Worm (Caenorhabditis elegans) whole organism, early embryonic: ENCODE measurements around the gene C53A5.17.

Experiments used
- B0310.2 ChIP-seq: sonication (generic microtip); optimal IDR thresholded peaks from 2 replicates; lab custom pipeline; 2016; ENCODE audit warnings: mild to moderate bottlenecking, missing genetic modification characterization, missing compliant biosample characterization
- F13C5.2 ChIP-seq: sonication (generic microtip); optimal IDR thresholded peaks from 2 replicates; lab custom pipeline; 2017; ENCODE audit warnings: mild to moderate bottlenecking, missing genetic modification characterization, inconsistent platforms, missing compliant biosample characterization
- aly-1 ChIP-seq: sonication (generic microtip); optimal IDR thresholded peaks from 2 replicates; lab custom pipeline; 2016; ENCODE audit warnings: missing genetic modification characterization, missing compliant biosample characterization
- ama-1 ChIP-seq: fragments of 150-350 bp; optimal IDR thresholded peaks from 2 replicates; lab custom pipeline; 2014
- ceh-13 ChIP-seq: fragments of 200-800 bp; sonication (Bioruptor generic); optimal IDR thresholded peaks from 2 replicates; lab custom pipeline; 2018; ENCODE audit warnings: mild to moderate bottlenecking, missing genetic modification characterization, missing compliant biosample characterization
- ceh-36 ChIP-seq: sonication (generic microtip); optimal IDR thresholded peaks from 2 replicates; lab custom pipeline; 2016; ENCODE audit warnings: missing genetic modification characterization, inconsistent platforms, missing compliant biosample characterization
- ets-7 ChIP-seq: sonication (generic microtip); optimal IDR thresholded peaks from 2 replicates; lab custom pipeline; 2016; ENCODE audit warnings: missing genotype, missing genetic modification characterization, missing compliant biosample characterization
- flt-1 ChIP-seq: fragments of 200-800 bp; sonication (Bioruptor generic); IDR thresholded peaks from 2 replicates; pipeline ENCODE4 v1.3.6; 2022; ENCODE audit warnings: missing genetic modification characterization, missing compliant biosample characterization
- hmbx-1 ChIP-seq: sonication (generic microtip); optimal IDR thresholded peaks from 2 replicates; lab custom pipeline; 2016; ENCODE audit warnings: mild to moderate bottlenecking, missing genetic modification characterization, missing compliant biosample characterization
- hmg-4 ChIP-seq: fragments of 200-800 bp; sonication (Bioruptor generic); optimal IDR thresholded peaks from 2 replicates; lab custom pipeline; 2018; ENCODE audit warnings: mild to moderate bottlenecking, missing genetic modification characterization, missing compliant biosample characterization
- hnd-1 ChIP-seq: sonication (generic microtip); optimal IDR thresholded peaks from 2 replicates; lab custom pipeline; 2016; ENCODE audit warnings: missing genetic modification characterization, missing compliant biosample characterization
- pes-1 ChIP-seq: fragments of 200-800 bp; sonication (Bioruptor generic); IDR thresholded peaks from 2 replicates; pipeline ENCODE4 v1.3.6; 2022; ENCODE audit warnings: missing genetic modification reagents, missing genetic modification characterization, missing compliant biosample characterization
- scrt-1 ChIP-seq: fragments of 200-800 bp; sonication (Bioruptor generic); IDR thresholded peaks from 2 replicates; pipeline ENCODE4 v1.3.6; 2022; ENCODE audit warnings: missing genetic modification characterization, missing compliant biosample characterization
- sea-1 ChIP-seq: fragments of 200-800 bp; sonication (Bioruptor generic); conservative IDR thresholded peaks from 2 replicates; pipeline ENCODE4 v1.3.6; 2022; ENCODE audit warnings: missing genetic modification characterization, missing compliant biosample characterization
- tbx-11 ChIP-seq: fragments of 200-800 bp; sonication (Bioruptor generic); IDR thresholded peaks from 2 replicates; pipeline ENCODE4 v1.3.6; 2022; ENCODE audit warnings: missing genetic modification characterization, missing compliant biosample characterization
- tbx-37 ChIP-seq: fragments of 200-800 bp; sonication (Bioruptor generic); conservative IDR thresholded peaks from 2 replicates; pipeline ENCODE4 v1.3.6; 2022; ENCODE audit warnings: missing genetic modification reagents, missing genetic modification characterization, missing compliant biosample characterization
- tra-4 ChIP-seq: sonication (generic microtip); optimal IDR thresholded peaks from 2 replicates; lab custom pipeline; 2017; ENCODE audit warnings: missing genetic modification characterization, missing compliant biosample characterization

Gene C53A5.17

DNA sequence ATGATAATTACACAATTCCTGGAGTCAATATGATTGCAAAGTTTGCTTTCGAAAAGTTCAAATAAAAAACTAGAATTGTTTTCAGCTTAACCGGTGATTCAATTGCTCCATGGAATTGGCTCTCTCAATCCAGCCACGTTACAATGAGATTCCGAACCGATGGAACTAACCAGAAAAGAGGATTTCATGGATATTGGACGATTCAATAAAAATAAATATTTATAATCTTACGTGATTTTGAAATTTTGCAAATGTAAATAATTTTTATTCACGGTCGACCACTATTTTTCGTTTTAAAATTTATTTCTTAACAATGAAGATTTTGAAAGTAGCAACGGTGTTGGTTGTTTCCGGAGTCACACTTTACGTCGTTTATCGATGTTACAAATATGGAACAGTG, 38.9 kb downstream of the C53A5.17 start, which contains the start of gene R02D5.10:
TSS of gene R02D5.10 (plus strand) at position 301 of the 400 bp plus-strand sequence.
- no peak for TF ChIP-seq tbx-11 (GFP tag; lab: Robert Waterston, UW)
- TF ChIP-seq hmg-4 (GFP tag; lab: Kevin White, UChicago): no peak
- TF ChIP-seq hnd-1 (tag; lab: Kevin White, UChicago): no peak
- no peak for TF ChIP-seq scrt-1 (GFP tag; lab: Robert Waterston, UW)
- no peak for TF ChIP-seq pes-1
- no peak for TF ChIP-seq B0310.2 (tag; lab: Kevin White, UChicago)
- no peak for TF ChIP-seq sea-1 (GFP tag; lab: Robert Waterston, UW)
- TF ChIP-seq hmbx-1 (tag; lab: Kevin White, UChicago): no peak
- TF ChIP-seq ceh-13 (GFP tag; lab: Kevin White, UChicago): no peak
- no peak for TF ChIP-seq flt-1 (GFP tag; lab: Robert Waterston, UW)
- no peak for TF ChIP-seq ceh-36
- TF ChIP-seq tra-4 (tag; lab: Kevin White, UChicago): no peak
- no peak for TF ChIP-seq F13C5.2
- no peak for TF ChIP-seq ets-7 (tag; lab: Kevin White, UChicago)
- no peak for TF ChIP-seq ama-1 (lab: Kevin White, UChicago)
- no peak for TF ChIP-seq aly-1 (tag; lab: Kevin White, UChicago)
- no peak for TF ChIP-seq tbx-37

DNA sequence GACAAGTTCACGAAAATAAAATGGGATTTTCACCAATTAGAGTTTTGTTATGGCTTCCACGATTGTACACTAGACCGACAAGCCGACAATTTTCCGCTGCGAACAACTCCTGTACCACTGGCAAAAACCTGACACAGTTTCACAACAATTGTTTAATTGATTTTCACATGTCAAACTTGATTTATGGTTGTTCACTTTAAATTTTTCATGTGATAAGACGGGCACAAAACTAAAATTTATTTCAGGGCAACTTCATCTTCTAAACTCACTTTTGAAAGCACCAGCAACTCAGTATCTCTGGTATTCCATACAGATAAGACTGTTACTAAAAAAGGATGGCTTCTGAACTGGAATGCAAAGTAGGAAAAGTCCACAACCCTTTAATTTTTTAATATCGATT, 39.5 kb downstream of the C53A5.17 start, which contains the start of gene R02D5.7:
TSS of gene R02D5.7 (minus strand) at position 101 of the 400 bp plus-strand sequence.
- TF ChIP-seq hnd-1 (tag; lab: Kevin White, UChicago) (no peak), ceh-13 (GFP tag; lab: Kevin White, UChicago) (no peak), sea-1 (GFP tag; lab: Robert Waterston, UW) (no peak), tra-4 (tag; lab: Kevin White, UChicago) (no peak), ets-7 (tag; lab: Kevin White, UChicago) (no peak), ceh-36 (no peak), aly-1 (tag; lab: Kevin White, UChicago) (no peak), tbx-37 (no peak), hmbx-1 (tag; lab: Kevin White, UChicago) (no peak), scrt-1 (GFP tag; lab: Robert Waterston, UW) (no peak)

DNA sequence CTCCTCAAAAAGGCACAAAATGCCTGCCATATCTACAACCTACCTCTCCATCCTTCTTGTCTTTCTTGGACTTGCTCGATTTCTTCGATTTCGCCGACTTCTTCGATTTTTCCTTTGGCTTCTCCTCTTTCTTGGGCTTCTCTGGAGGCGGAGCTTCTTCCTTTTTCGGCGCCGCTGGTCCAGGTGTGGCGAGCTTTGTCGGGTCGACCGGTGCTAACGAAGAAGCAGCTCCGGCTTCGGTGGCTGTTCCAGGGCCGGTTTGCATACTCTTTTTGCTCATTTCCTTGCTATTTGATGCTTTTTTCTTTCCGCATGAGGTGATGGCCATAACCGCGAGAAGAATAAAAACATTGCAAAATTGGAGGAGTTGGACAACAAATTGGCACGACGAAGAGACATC, 40.4 kb downstream of the C53A5.17 start:
- no peak for TF ChIP-seq pes-1
- TF ChIP-seq tbx-11 (GFP tag; lab: Robert Waterston, UW): no peak
- TF ChIP-seq flt-1 (GFP tag; lab: Robert Waterston, UW): no peak
- TF ChIP-seq scrt-1 (GFP tag; lab: Robert Waterston, UW): no peak
- no peak for TF ChIP-seq ceh-13 (GFP tag; lab: Kevin White, UChicago)
- TF ChIP-seq tra-4 (tag; lab: Kevin White, UChicago): no peak
- no peak for TF ChIP-seq hmbx-1 (tag; lab: Kevin White, UChicago)
- no peak for TF ChIP-seq aly-1 (tag; lab: Kevin White, UChicago)
- TF ChIP-seq hnd-1 (tag; lab: Kevin White, UChicago): no peak
- TF ChIP-seq ama-1 (lab: Kevin White, UChicago): no peak
- TF ChIP-seq ceh-36: no peak
- TF ChIP-seq hmg-4 (GFP tag; lab: Kevin White, UChicago): no peak

ce11 chrV:14478979-14479378, 41.9 kb downstream of the C53A5.17 start, which contains the start of gene clec-55:
Gene clec-55 (plus strand): TSS chrV:14479279.
- TF ChIP-seq hmbx-1 (tag; lab: Kevin White, UChicago) (no peak), ceh-13 (GFP tag; lab: Kevin White, UChicago) (no peak), ets-7 (tag; lab: Kevin White, UChicago) (no peak), F13C5.2 (no peak), hmg-4 (GFP tag; lab: Kevin White, UChicago) (no peak), ceh-36 (no peak), hnd-1 (tag; lab: Kevin White, UChicago) (no peak), tra-4 (tag; lab: Kevin White, UChicago) (no peak)

- TF ChIP-seq F13C5.2: no peak
- TF ChIP-seq tbx-37: no peak
- no peak for TF ChIP-seq tra-4 (tag; lab: Kevin White, UChicago)
- TF ChIP-seq sea-1 (GFP tag; lab: Robert Waterston, UW): no peak
- no peak for TF ChIP-seq ceh-13 (GFP tag; lab: Kevin White, UChicago)
- no peak for TF ChIP-seq ceh-36
- TF ChIP-seq hnd-1 (tag; lab: Kevin White, UChicago): no peak
- no peak for TF ChIP-seq hmg-4 (GFP tag; lab: Kevin White, UChicago)
- TF ChIP-seq hmbx-1 (tag; lab: Kevin White, UChicago): no peak
- no peak for TF ChIP-seq B0310.2 (tag; lab: Kevin White, UChicago)
- no peak for TF ChIP-seq ama-1 (lab: Kevin White, UChicago)
- TF ChIP-seq flt-1 (GFP tag; lab: Robert Waterston, UW): no peak
- TF ChIP-seq scrt-1 (GFP tag; lab: Robert Waterston, UW): no peak
- no peak for TF ChIP-seq aly-1 (tag; lab: Kevin White, UChicago)
- no peak for TF ChIP-seq tbx-11 (GFP tag; lab: Robert Waterston, UW)
- TF ChIP-seq pes-1: no peak
Observed at ce11 chrV:14476680-14477079, 44.2 kb downstream of the C53A5.17 start, which contains the start of gene clec-54. Gene clec-54 (plus strand): TSS chrV:14476903.

DNA sequence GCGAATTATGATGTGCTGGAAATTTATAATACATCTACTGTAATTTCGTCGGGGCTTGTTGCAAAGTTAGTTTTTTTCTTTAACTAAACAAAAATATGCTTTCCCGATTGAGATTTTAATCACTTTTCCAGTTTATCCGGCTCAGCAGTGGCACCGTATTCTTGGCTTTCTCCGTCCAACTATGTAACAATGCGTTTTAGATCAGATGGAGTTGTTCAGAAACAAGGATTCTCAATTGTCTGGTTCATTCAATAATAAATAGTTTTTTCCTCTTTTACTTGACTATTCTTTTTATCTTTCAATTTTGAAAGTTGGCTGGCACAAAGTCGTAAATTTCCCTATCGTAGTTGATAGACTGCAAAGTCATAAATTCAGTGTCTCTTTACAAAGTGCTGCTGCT, 46.8 kb downstream of the C53A5.17 start, which contains the start of gene clec-56:
TSS of gene clec-56 (plus strand) at position 301 of the 400 bp plus-strand sequence.
- TF ChIP-seq F13C5.2 (no peak), hnd-1 (tag; lab: Kevin White, UChicago) (no peak), pes-1 (no peak), ceh-13 (GFP tag; lab: Kevin White, UChicago) (no peak), B0310.2 (tag; lab: Kevin White, UChicago) (no peak), tbx-37 (no peak), tbx-11 (GFP tag; lab: Robert Waterston, UW) (no peak), scrt-1 (GFP tag; lab: Robert Waterston, UW) (no peak), ama-1 (lab: Kevin White, UChicago) (no peak), ceh-36 (no peak), sea-1 (GFP tag; lab: Robert Waterston, UW) (no peak), hmg-4 (GFP tag; lab: Kevin White, UChicago) (no peak)

DNA sequence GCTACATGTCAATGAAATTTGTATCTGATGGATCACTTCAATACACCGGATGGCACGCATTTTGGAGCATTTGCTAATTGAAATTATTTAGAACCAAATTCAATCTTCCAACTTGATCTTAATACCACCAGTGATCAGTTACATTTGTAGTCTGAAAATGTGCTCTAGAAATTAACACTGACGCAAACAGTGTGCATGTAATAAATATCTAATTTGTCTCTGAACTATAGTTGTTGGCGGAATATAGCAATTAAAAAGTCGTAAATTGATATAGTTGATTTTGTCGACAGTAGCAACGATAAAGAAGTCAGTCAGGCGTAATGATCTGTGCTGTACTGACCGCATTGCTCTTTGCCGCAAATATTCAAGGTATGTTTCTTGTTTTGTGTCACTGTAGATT, 48.7 kb downstream of the C53A5.17 start, which contains the start of gene clec-227:
TSS of gene clec-227 (plus strand) at position 301 of the 400 bp plus-strand sequence.
- no peak for TF ChIP-seq ceh-36
- no peak for TF ChIP-seq hmg-4 (GFP tag; lab: Kevin White, UChicago)
- no peak for TF ChIP-seq ets-7 (tag; lab: Kevin White, UChicago)
- TF ChIP-seq sea-1 (GFP tag; lab: Robert Waterston, UW): no peak
- TF ChIP-seq hnd-1 (tag; lab: Kevin White, UChicago): no peak
- no peak for TF ChIP-seq aly-1 (tag; lab: Kevin White, UChicago)
- no peak for TF ChIP-seq hmbx-1 (tag; lab: Kevin White, UChicago)
- no peak for TF ChIP-seq flt-1 (GFP tag; lab: Robert Waterston, UW)
- TF ChIP-seq ceh-13 (GFP tag; lab: Kevin White, UChicago): no peak
- TF ChIP-seq scrt-1 (GFP tag; lab: Robert Waterston, UW): no peak
